Fruit fly (Drosophila melanogaster) whole organism, prepupa: ENCODE results near the gene to.
A peak's percentile ranks its signal among the peaks of the same experiment; 100 is the strongest.

Experiments used
- Blimp-1 ChIP-seq: fragments of 200-800 bp; sonication (Bioruptor generic); optimal IDR thresholded peaks from 3 replicates; lab custom pipeline; 2017; ENCODE audit warnings: missing biosample characterization, missing genetic modification characterization, mild to moderate bottlenecking, moderate library complexity, missing genetic modification reagents
- CG10631 ChIP-seq: fragments of 200-800 bp; sonication (Bioruptor generic); optimal IDR thresholded peaks from 2 replicates; lab custom pipeline; 2016; ENCODE audit warnings: missing biosample characterization, missing genetic modification characterization
- CG10669 ChIP-seq: fragments of 200-800 bp; sonication (Bioruptor generic); optimal IDR thresholded peaks from 3 replicates; lab custom pipeline; 2018; ENCODE audit warnings: missing biosample characterization, mild to moderate bottlenecking, missing genetic modification characterization, moderate library complexity
- CG11762 ChIP-seq: fragments of 200-800 bp; sonication (Bioruptor generic); optimal IDR thresholded peaks from 3 replicates; lab custom pipeline; 2016; ENCODE audit warnings: missing biosample characterization, missing genetic modification characterization; ENCODE audit not compliant: insufficient read depth
- CG15336 ChIP-seq: fragments of 200-800 bp; sonication (Bioruptor generic); IDR thresholded peaks from 2 replicates; pipeline ENCODE4 v1.3.6; 2022; ENCODE audit warnings: missing biosample characterization, missing genetic modification characterization
- CG1621 ChIP-seq: fragments of 200-800 bp; sonication (Bioruptor generic); optimal IDR thresholded peaks from 3 replicates; lab custom pipeline; 2018; ENCODE audit warnings: missing biosample characterization, mild to moderate bottlenecking, missing genetic modification characterization
- CG3032 ChIP-seq: fragments of 200-800 bp; optimal IDR thresholded peaks from 2 replicates; lab custom pipeline; 2019; ENCODE audit warnings: missing biosample characterization, mild to moderate bottlenecking, missing genetic modification characterization, moderate library complexity
- CG32006 ChIP-seq: fragments of 200-800 bp; sonication (Bioruptor generic); optimal IDR thresholded peaks from 3 replicates; lab custom pipeline; 2017; ENCODE audit warnings: missing biosample characterization, mild to moderate bottlenecking, missing genetic modification characterization
- CG3919 ChIP-seq: fragments of 200-800 bp; sonication (Bioruptor generic); optimal IDR thresholded peaks from 3 replicates; lab custom pipeline; 2016; ENCODE audit warnings: missing biosample characterization, missing genetic modification characterization
- CG4318 ChIP-seq: fragments of 200-800 bp; sonication (Bioruptor generic); optimal IDR thresholded peaks from 3 replicates; lab custom pipeline; 2017; ENCODE audit warnings: missing biosample characterization, mild to moderate bottlenecking, missing genetic modification characterization
- CG6163 ChIP-seq: fragments of 200-800 bp; sonication (Bioruptor generic); IDR thresholded peaks from 3 replicates; pipeline ENCODE4 v1.3.6; 2022; ENCODE audit warnings: missing biosample characterization, missing genetic modification characterization
- CG6276 ChIP-seq: fragments of 200-800 bp; sonication (Bioruptor generic); optimal IDR thresholded peaks from 2 replicates; lab custom pipeline; 2017; ENCODE audit warnings: missing biosample characterization, mild to moderate bottlenecking, missing genetic modification characterization
- CG6792 ChIP-seq: fragments of 200-800 bp; sonication (Bioruptor generic); optimal IDR thresholded peaks from 3 replicates; lab custom pipeline; 2016; ENCODE audit warnings: missing biosample characterization, missing genetic modification characterization
- CG6808 ChIP-seq: fragments of 200-800 bp; sonication (Bioruptor generic); optimal IDR thresholded peaks from 3 replicates; lab custom pipeline; 2017; ENCODE audit warnings: missing biosample characterization, missing genetic modification characterization, mild to moderate bottlenecking, moderate library complexity, missing genetic modification reagents
- CG6854 ChIP-seq: fragments of 200-800 bp; sonication (Bioruptor generic); optimal IDR thresholded peaks from 2 replicates; lab custom pipeline; 2017; ENCODE audit warnings: missing biosample characterization, mild to moderate bottlenecking, missing genetic modification characterization
- CG7368 ChIP-seq: fragments of 200-800 bp; sonication (Bioruptor generic); optimal IDR thresholded peaks from 3 replicates; lab custom pipeline; 2016; ENCODE audit warnings: missing biosample characterization, missing genetic modification characterization
- CG8119 ChIP-seq: fragments of 200-800 bp; sonication (Bioruptor generic); IDR thresholded peaks from 3 replicates; pipeline ENCODE4 v1.3.6; 2022; ENCODE audit warnings: missing biosample characterization, missing genetic modification characterization
- CG8319 ChIP-seq: fragments of 200-800 bp; sonication (Bioruptor generic); optimal IDR thresholded peaks from 3 replicates; lab custom pipeline; 2016; ENCODE audit warnings: missing biosample characterization, missing genetic modification characterization
- CG8632 ChIP-seq: fragments of 200-800 bp; sonication (Bioruptor generic); optimal IDR thresholded peaks from 3 replicates; lab custom pipeline; 2016; ENCODE audit warnings: missing biosample characterization, missing genetic modification characterization
- CG9139 ChIP-seq: fragments of 200-800 bp; sonication (Bioruptor generic); optimal IDR thresholded peaks from 3 replicates; lab custom pipeline; 2017; ENCODE audit warnings: missing biosample characterization, mild to moderate bottlenecking, missing genetic modification characterization
- Eip75B ChIP-seq: fragments of 200-800 bp; sonication (Bioruptor generic); optimal IDR thresholded peaks from 3 replicates; lab custom pipeline; 2016; ENCODE audit warnings: missing biosample characterization, missing genetic modification characterization
- Eip78C ChIP-seq: fragments of 200-800 bp; sonication (Bioruptor generic); peaks from one replicate; lab custom pipeline; 2016; ENCODE audit warnings: missing biosample characterization, missing genetic modification characterization
- Eip93F ChIP-seq: fragments of 200-800 bp; sonication (Bioruptor generic); optimal IDR thresholded peaks from 2 replicates; lab custom pipeline; 2016; ENCODE audit warnings: missing biosample characterization, mild to moderate bottlenecking, missing genetic modification characterization
- Ets21C ChIP-seq: fragments of 200-800 bp; sonication (Bioruptor generic); optimal IDR thresholded peaks from 3 replicates; lab custom pipeline; 2016; ENCODE audit warnings: missing biosample characterization, missing genetic modification characterization
- Gug ChIP-seq: fragments of 200-800 bp; sonication (Bioruptor generic); IDR thresholded peaks from 2 replicates; pipeline ENCODE4 v1.3.6; 2022; ENCODE audit warnings: missing biosample characterization, missing genetic modification characterization
- Hr39 ChIP-seq: fragments of 200-800 bp; sonication (Bioruptor generic); optimal IDR thresholded peaks from 2 replicates; lab custom pipeline; 2016; ENCODE audit warnings: missing biosample characterization, missing genetic modification characterization
- Hr4 ChIP-seq: fragments of 200-800 bp; sonication (Bioruptor generic); optimal IDR thresholded peaks from 3 replicates; lab custom pipeline; 2016; ENCODE audit warnings: missing biosample characterization, missing genetic modification characterization
- Lpt ChIP-seq: fragments of 200-800 bp; sonication (Bioruptor generic); optimal IDR thresholded peaks from 3 replicates; lab custom pipeline; 2016; ENCODE audit warnings: missing biosample characterization, missing genetic modification characterization
- OdsH ChIP-seq: fragments of 200-800 bp; sonication (Bioruptor generic); optimal IDR thresholded peaks from 3 replicates; lab custom pipeline; 2016; ENCODE audit warnings: missing biosample characterization, missing genetic modification characterization
- Smox ChIP-seq: fragments of 200-800 bp; sonication (Bioruptor generic); optimal IDR thresholded peaks from 3 replicates; lab custom pipeline; 2016; ENCODE audit warnings: missing biosample characterization, missing genetic modification characterization
- Sox102F ChIP-seq: fragments of 200-800 bp; sonication (Bioruptor generic); optimal IDR thresholded peaks from 2 replicates; lab custom pipeline; 2016; ENCODE audit warnings: missing biosample characterization, mild to moderate bottlenecking, missing genetic modification characterization
- Sox14 ChIP-seq: fragments of 200-800 bp; sonication (Bioruptor generic); optimal IDR thresholded peaks from 3 replicates; lab custom pipeline; 2016; ENCODE audit warnings: missing biosample characterization, missing genetic modification characterization
- acj6 ChIP-seq: fragments of 200-800 bp; sonication (Bioruptor generic); optimal IDR thresholded peaks from 3 replicates; lab custom pipeline; 2016; ENCODE audit warnings: missing biosample characterization, missing genetic modification characterization
- cyc ChIP-seq: fragments of 200-800 bp; sonication (Bioruptor generic); optimal IDR thresholded peaks from 3 replicates; lab custom pipeline; 2016; ENCODE audit warnings: missing biosample characterization, missing genetic modification characterization
- dac ChIP-seq: fragments of 200-800 bp; sonication (Bioruptor generic); optimal IDR thresholded peaks from 2 replicates; lab custom pipeline; 2017; ENCODE audit warnings: missing biosample characterization, mild to moderate bottlenecking, missing genetic modification characterization
- dsx ChIP-seq: fragments of 200-800 bp; optimal IDR thresholded peaks from 3 replicates; lab custom pipeline; 2019; ENCODE audit warnings: missing biosample characterization, mild to moderate bottlenecking, missing genetic modification characterization, moderate library complexity; ENCODE audit not compliant: poor library complexity, severe bottlenecking
- eg ChIP-seq: fragments of 200-800 bp; sonication (Bioruptor generic); IDR thresholded peaks from 3 replicates; pipeline ENCODE4 v1.3.6; 2022; ENCODE audit warnings: missing biosample characterization, missing genetic modification characterization
- esn ChIP-seq: fragments of 200-800 bp; sonication (Bioruptor generic); optimal IDR thresholded peaks from 2 replicates; lab custom pipeline; 2016; ENCODE audit warnings: missing biosample characterization, mild to moderate bottlenecking, missing genetic modification characterization, moderate library complexity
- fkh ChIP-seq: fragments of 200-800 bp; sonication (Bioruptor generic); optimal IDR thresholded peaks from 3 replicates; lab custom pipeline; 2017; ENCODE audit warnings: missing biosample characterization, mild to moderate bottlenecking, missing genetic modification characterization, moderate library complexity
- lz ChIP-seq: fragments of 200-800 bp; sonication (Bioruptor generic); optimal IDR thresholded peaks from 3 replicates; lab custom pipeline; 2016; ENCODE audit warnings: missing biosample characterization, missing genetic modification characterization
- net ChIP-seq: fragments of 200-800 bp; sonication (Bioruptor generic); optimal IDR thresholded peaks from 3 replicates; lab custom pipeline; 2016; ENCODE audit warnings: missing biosample characterization, missing genetic modification characterization
- pdm3 ChIP-seq: fragments of 200-800 bp; sonication (Bioruptor generic); optimal IDR thresholded peaks from 3 replicates; lab custom pipeline; 2016; ENCODE audit warnings: missing biosample characterization, missing genetic modification characterization
- spab ChIP-seq: fragments of 200-800 bp; sonication (Bioruptor generic); optimal IDR thresholded peaks from 2 replicates; lab custom pipeline; 2017; ENCODE audit warnings: missing biosample characterization, mild to moderate bottlenecking, missing genetic modification characterization, missing genetic modification reagents
- ss ChIP-seq, 2 experiments: fragments of 200-800 bp; sonication (Bioruptor generic); optimal IDR thresholded peaks; 2 replicates in 1 of 2; 3 replicates in 1 of 2; lab custom pipeline; 2017 to 2018; ENCODE audit warnings: mild to moderate bottlenecking in 2 of 2, missing biosample characterization in 2 of 2, missing genetic modification characterization in 2 of 2, moderate library complexity in 1 of 2
- topi ChIP-seq: fragments of 200-800 bp; sonication (Bioruptor generic); optimal IDR thresholded peaks from 3 replicates; lab custom pipeline; 2016; ENCODE audit warnings: missing biosample characterization, missing genetic modification characterization

Gene to

dm6 chr3R:25194723-25195577, 45.0 kb upstream of the to start, which contains the start of gene CG13653:
Gene CG13653 (plus strand): TSS chr3R:25195527.
- TF ChIP-seq Eip78C (GFP tag; lab: Kevin White, UChicago) (no peak), cyc (no peak), fkh (GFP tag; lab: Kevin White, UChicago) (no peak), CG6163 (no peak), Eip93F (GFP tag; lab: Kevin White, UChicago) (no peak), CG6808 (GFP tag; lab: Kevin White, UChicago) (no peak), eg (GFP tag; lab: Robert Waterston, UW) (no peak), CG32006 (GFP tag; lab: Kevin White, UChicago) (no peak), CG3032 (tag; lab: Kevin White, UChicago) (no peak), Hr39 (no peak), net (GFP tag; lab: Kevin White, UChicago) (no peak), Blimp-1 (GFP tag; lab: Kevin White, UChicago) (no peak), Sox102F (no peak), ss (GFP tag; optimal IDR thresholded peaks at IDR 0.05; lab: Kevin White, UChicago) (no peak)

- no peak for TF ChIP-seq CG1621
- no peak for TF ChIP-seq CG6792 (GFP tag; lab: Kevin White, UChicago)
Observed at dm6 chr3R:25199321-25199868, 40.6 kb upstream of the to start, which contains the start of gene CG13654. Gene CG13654 (plus strand): TSS chr3R:25199818.

dm6 chr3R:25205413-25205977, 34.5 kb upstream of the to start:
- TF ChIP-seq CG3032 (tag; lab: Kevin White, UChicago) (no peak), dsx (GFP tag; lab: Kevin White, UChicago) (peak; percentile 60), net (GFP tag; lab: Kevin White, UChicago) (no peak), Gug (GFP tag; lab: Robert Waterston, UW) (no peak), acj6 (GFP tag; lab: Kevin White, UChicago) (no peak), Ets21C (GFP tag; lab: Kevin White, UChicago) (no peak), lz (GFP tag; lab: Kevin White, UChicago) (no peak), spab (GFP tag; lab: Kevin White, UChicago) (no peak), CG8319 (GFP tag; lab: Kevin White, UChicago) (no peak), cyc (no peak), dac (GFP tag; lab: Kevin White, UChicago) (no peak), Lpt (GFP tag; lab: Kevin White, UChicago) (no peak), CG6854 (GFP tag; lab: Kevin White, UChicago) (peak; percentile 89), ss (GFP tag; optimal IDR thresholded peaks at IDR 0.05; lab: Kevin White, UChicago) (peak; percentile 33 to 94), CG9139 (GFP tag; lab: Kevin White, UChicago) (peak; percentile 42), CG10631 (GFP tag; lab: Kevin White, UChicago) (no peak), CG8632 (no peak), Hr4 (GFP tag; lab: Kevin White, UChicago) (no peak), CG3919 (GFP tag; lab: Kevin White, UChicago) (no peak), Smox (GFP tag; lab: Kevin White, UChicago) (no peak), CG8119 (GFP tag; lab: Robert Waterston, UW) (0 out of 3 replicates have a peak, but pooled peaks have one; percentile 28), CG6163 (no peak), CG15336 (GFP tag; lab: Robert Waterston, UW) (no peak), esn (no peak), CG4318 (GFP tag; lab: Kevin White, UChicago) (no peak), pdm3 (no peak), OdsH (GFP tag; lab: Kevin White, UChicago) (no peak), CG32006 (GFP tag; lab: Kevin White, UChicago) (no peak), Sox14 (GFP tag; lab: Kevin White, UChicago) (no peak), Eip78C (GFP tag; lab: Kevin White, UChicago) (peak; percentile 10), Eip75B (peak; percentile 9), CG7368 (GFP tag; lab: Kevin White, UChicago) (no peak), CG11762 (no peak), topi (no peak), CG6276 (GFP tag; lab: Kevin White, UChicago) (no peak), CG10669 (GFP tag; lab: Kevin White, UChicago) (no peak)
